Fruit fly (Drosophila melanogaster) whole organism, prepupa: ENCODE results near the gene Rbm13.
A peak's percentile ranks its signal among the peaks of the same experiment; 100 is the strongest.

Experiments
- Blimp-1 ChIP-seq: fragments of 200-800 bp; sonication (Bioruptor generic); optimal IDR thresholded peaks from 3 replicates; lab custom pipeline; 2017; ENCODE audit warnings: missing biosample characterization, missing genetic modification characterization, mild to moderate bottlenecking, moderate library complexity, missing genetic modification reagents
- CG10631 ChIP-seq: fragments of 200-800 bp; sonication (Bioruptor generic); optimal IDR thresholded peaks from 2 replicates; lab custom pipeline; 2016; ENCODE audit warnings: missing biosample characterization, missing genetic modification characterization
- CG10669 ChIP-seq: fragments of 200-800 bp; sonication (Bioruptor generic); optimal IDR thresholded peaks from 3 replicates; lab custom pipeline; 2018; ENCODE audit warnings: missing biosample characterization, mild to moderate bottlenecking, missing genetic modification characterization, moderate library complexity
- CG15336 ChIP-seq: fragments of 200-800 bp; sonication (Bioruptor generic); IDR thresholded peaks from 2 replicates; pipeline ENCODE4 v1.3.6; 2022; ENCODE audit warnings: missing biosample characterization, missing genetic modification characterization
- CG16779 ChIP-seq: fragments of 200-800 bp; sonication (Bioruptor generic); optimal IDR thresholded peaks from 3 replicates; lab custom pipeline; 2017; ENCODE audit warnings: missing biosample characterization, mild to moderate bottlenecking, missing genetic modification characterization
- CG32006 ChIP-seq: fragments of 200-800 bp; sonication (Bioruptor generic); optimal IDR thresholded peaks from 3 replicates; lab custom pipeline; 2017; ENCODE audit warnings: missing biosample characterization, mild to moderate bottlenecking, missing genetic modification characterization
- CG6163 ChIP-seq: fragments of 200-800 bp; sonication (Bioruptor generic); IDR thresholded peaks from 3 replicates; pipeline ENCODE4 v1.3.6; 2022; ENCODE audit warnings: missing biosample characterization, missing genetic modification characterization
- CG6808 ChIP-seq: fragments of 200-800 bp; sonication (Bioruptor generic); optimal IDR thresholded peaks from 3 replicates; lab custom pipeline; 2017; ENCODE audit warnings: missing biosample characterization, missing genetic modification characterization, mild to moderate bottlenecking, moderate library complexity, missing genetic modification reagents
- CG6854 ChIP-seq: fragments of 200-800 bp; sonication (Bioruptor generic); optimal IDR thresholded peaks from 2 replicates; lab custom pipeline; 2017; ENCODE audit warnings: missing biosample characterization, mild to moderate bottlenecking, missing genetic modification characterization
- CG7368 ChIP-seq: fragments of 200-800 bp; sonication (Bioruptor generic); optimal IDR thresholded peaks from 3 replicates; lab custom pipeline; 2016; ENCODE audit warnings: missing biosample characterization, missing genetic modification characterization
- CG8119 ChIP-seq: fragments of 200-800 bp; sonication (Bioruptor generic); IDR thresholded peaks from 3 replicates; pipeline ENCODE4 v1.3.6; 2022; ENCODE audit warnings: missing biosample characterization, missing genetic modification characterization
- CG8319 ChIP-seq: fragments of 200-800 bp; sonication (Bioruptor generic); optimal IDR thresholded peaks from 3 replicates; lab custom pipeline; 2016; ENCODE audit warnings: missing biosample characterization, missing genetic modification characterization
- CG8632 ChIP-seq: fragments of 200-800 bp; sonication (Bioruptor generic); optimal IDR thresholded peaks from 3 replicates; lab custom pipeline; 2016; ENCODE audit warnings: missing biosample characterization, missing genetic modification characterization
- CG9139 ChIP-seq: fragments of 200-800 bp; sonication (Bioruptor generic); optimal IDR thresholded peaks from 3 replicates; lab custom pipeline; 2017; ENCODE audit warnings: missing biosample characterization, mild to moderate bottlenecking, missing genetic modification characterization
- Eip78C ChIP-seq: fragments of 200-800 bp; sonication (Bioruptor generic); peaks from one replicate; lab custom pipeline; 2016; ENCODE audit warnings: missing biosample characterization, missing genetic modification characterization
- Ets21C ChIP-seq: fragments of 200-800 bp; sonication (Bioruptor generic); optimal IDR thresholded peaks from 3 replicates; lab custom pipeline; 2016; ENCODE audit warnings: missing biosample characterization, missing genetic modification characterization
- Ets96B ChIP-seq: fragments of 200-800 bp; optimal IDR thresholded peaks from 2 replicates; lab custom pipeline; 2019; ENCODE audit warnings: missing biosample characterization, mild to moderate bottlenecking, missing genetic modification characterization, moderate library complexity
- Gug ChIP-seq: fragments of 200-800 bp; sonication (Bioruptor generic); IDR thresholded peaks from 2 replicates; pipeline ENCODE4 v1.3.6; 2022; ENCODE audit warnings: missing biosample characterization, missing genetic modification characterization
- Hr38 ChIP-seq: sonication (Bioruptor generic); optimal IDR thresholded peaks from 2 replicates; lab custom pipeline; 2016; ENCODE audit warnings: missing biosample characterization, missing genetic modification characterization
- Hr39 ChIP-seq: fragments of 200-800 bp; sonication (Bioruptor generic); optimal IDR thresholded peaks from 2 replicates; lab custom pipeline; 2016; ENCODE audit warnings: missing biosample characterization, missing genetic modification characterization
- Lpt ChIP-seq: fragments of 200-800 bp; sonication (Bioruptor generic); optimal IDR thresholded peaks from 3 replicates; lab custom pipeline; 2016; ENCODE audit warnings: missing biosample characterization, missing genetic modification characterization
- Met ChIP-seq: fragments of 200-800 bp; sonication (Bioruptor generic); optimal IDR thresholded peaks from 3 replicates; lab custom pipeline; 2016; ENCODE audit warnings: missing biosample characterization, missing genetic modification characterization
- OdsH ChIP-seq: fragments of 200-800 bp; sonication (Bioruptor generic); optimal IDR thresholded peaks from 3 replicates; lab custom pipeline; 2016; ENCODE audit warnings: missing biosample characterization, missing genetic modification characterization
- Smox ChIP-seq: fragments of 200-800 bp; sonication (Bioruptor generic); optimal IDR thresholded peaks from 3 replicates; lab custom pipeline; 2016; ENCODE audit warnings: missing biosample characterization, missing genetic modification characterization
- Sox102F ChIP-seq: fragments of 200-800 bp; sonication (Bioruptor generic); optimal IDR thresholded peaks from 2 replicates; lab custom pipeline; 2016; ENCODE audit warnings: missing biosample characterization, mild to moderate bottlenecking, missing genetic modification characterization
- Sox14 ChIP-seq: fragments of 200-800 bp; sonication (Bioruptor generic); optimal IDR thresholded peaks from 3 replicates; lab custom pipeline; 2016; ENCODE audit warnings: missing biosample characterization, missing genetic modification characterization
- Sox15 ChIP-seq: fragments of 200-800 bp; sonication (Bioruptor generic); optimal IDR thresholded peaks from 3 replicates; lab custom pipeline; 2016; ENCODE audit warnings: missing biosample characterization, missing genetic modification characterization
- acj6 ChIP-seq: fragments of 200-800 bp; sonication (Bioruptor generic); optimal IDR thresholded peaks from 3 replicates; lab custom pipeline; 2016; ENCODE audit warnings: missing biosample characterization, missing genetic modification characterization
- cyc ChIP-seq: fragments of 200-800 bp; sonication (Bioruptor generic); optimal IDR thresholded peaks from 3 replicates; lab custom pipeline; 2016; ENCODE audit warnings: missing biosample characterization, missing genetic modification characterization
- esn ChIP-seq: fragments of 200-800 bp; sonication (Bioruptor generic); optimal IDR thresholded peaks from 2 replicates; lab custom pipeline; 2016; ENCODE audit warnings: missing biosample characterization, mild to moderate bottlenecking, missing genetic modification characterization, moderate library complexity
- fd59A ChIP-seq: fragments of 200-800 bp; sonication (Bioruptor generic); optimal IDR thresholded peaks from 2 replicates; lab custom pipeline; 2017; ENCODE audit warnings: missing biosample characterization, mild to moderate bottlenecking, missing genetic modification characterization, missing genetic modification reagents
- fd85E ChIP-seq: fragments of 200-800 bp; sonication (Bioruptor generic); optimal IDR thresholded peaks from 3 replicates; lab custom pipeline; 2016; ENCODE audit warnings: missing biosample characterization, missing genetic modification characterization
- fkh ChIP-seq: fragments of 200-800 bp; sonication (Bioruptor generic); optimal IDR thresholded peaks from 3 replicates; lab custom pipeline; 2017; ENCODE audit warnings: missing biosample characterization, mild to moderate bottlenecking, missing genetic modification characterization, moderate library complexity
- lz ChIP-seq: fragments of 200-800 bp; sonication (Bioruptor generic); optimal IDR thresholded peaks from 3 replicates; lab custom pipeline; 2016; ENCODE audit warnings: missing biosample characterization, missing genetic modification characterization
- salr ChIP-seq, 2 experiments: fragments of 200-800 bp; sonication (Bioruptor generic); optimal IDR thresholded peaks; 3 replicates each; lab custom pipeline; 2016 to 2018; ENCODE audit warnings: missing biosample characterization in 2 of 2, missing genetic modification characterization in 2 of 2, mild to moderate bottlenecking in 1 of 2
- ss ChIP-seq, 2 experiments: fragments of 200-800 bp; sonication (Bioruptor generic); optimal IDR thresholded peaks; 2 replicates in 1 of 2; 3 replicates in 1 of 2; lab custom pipeline; 2017 to 2018; ENCODE audit warnings: mild to moderate bottlenecking in 2 of 2, missing biosample characterization in 2 of 2, missing genetic modification characterization in 2 of 2, moderate library complexity in 1 of 2
- svp ChIP-seq: fragments of 200-800 bp; sonication (Bioruptor generic); peaks from one replicate; lab custom pipeline; 2016; ENCODE audit warnings: missing biosample characterization, missing genetic modification characterization
- topi ChIP-seq: fragments of 200-800 bp; sonication (Bioruptor generic); optimal IDR thresholded peaks from 3 replicates; lab custom pipeline; 2016; ENCODE audit warnings: missing biosample characterization, missing genetic modification characterization
- vri ChIP-seq: fragments of 200-800 bp; sonication (Bioruptor generic); optimal IDR thresholded peaks from 3 replicates; lab custom pipeline; 2016; ENCODE audit warnings: missing biosample characterization, mild to moderate bottlenecking, missing genetic modification characterization

Gene Rbm13

DNA sequence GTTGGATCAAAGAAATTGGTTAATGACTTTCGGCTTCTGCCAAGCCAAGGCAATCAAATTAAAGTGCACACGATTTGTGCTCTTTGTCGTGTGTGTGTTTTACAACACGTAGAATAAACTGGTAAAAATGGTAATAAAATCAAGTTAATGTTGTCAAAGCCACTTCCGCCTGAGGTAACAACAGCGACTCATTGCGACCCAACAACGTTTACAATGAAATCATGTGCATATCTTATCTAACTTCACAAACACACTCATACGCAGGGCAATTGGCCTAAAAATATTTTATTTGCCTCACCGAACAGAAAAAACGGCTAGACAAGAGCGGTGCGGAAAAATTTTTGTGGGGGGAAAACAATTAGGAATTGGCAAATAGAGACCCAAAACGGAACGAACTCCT, 16.3 kb upstream of the Rbm13 start:
- TF ChIP-seq vri (GFP tag; lab: Kevin White, UChicago) = peak; percentile 14
- TF ChIP-seq fkh = peak; percentile 52
- no peak for TF ChIP-seq Eip78C (GFP tag; lab: Kevin White, UChicago)

DNA sequence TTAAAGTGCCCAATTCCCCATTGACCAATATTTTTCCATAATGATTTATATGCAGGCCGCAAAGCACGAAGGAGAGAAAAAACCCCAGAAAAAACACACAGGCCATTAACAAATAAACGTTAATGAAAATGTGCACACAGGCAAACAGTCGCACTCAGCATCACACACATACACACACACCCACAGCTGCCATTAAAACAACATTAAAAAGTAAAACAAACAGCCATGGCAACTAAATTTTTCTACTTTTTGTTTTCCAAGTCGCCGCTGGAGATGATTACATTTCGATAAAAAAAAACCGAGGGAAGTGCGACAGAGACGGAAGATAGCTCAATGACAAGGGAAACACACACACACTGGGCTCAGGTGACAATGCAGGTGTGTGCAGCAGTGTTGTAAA, 14.1 kb upstream of the Rbm13 start:
- TF ChIP-seq cyc (GFP tag; lab: Kevin White, UChicago) (no peak), CG7368 (GFP tag; lab: Kevin White, UChicago) (no peak), Blimp-1 (no peak), Gug (GFP tag; lab: Robert Waterston, UW) (no peak), lz (GFP tag; lab: Kevin White, UChicago) (no peak), Hr39 (GFP tag; lab: Kevin White, UChicago) (no peak), fkh (peak; percentile 69), CG10669 (GFP tag; lab: Kevin White, UChicago) (no peak), Sox14 (GFP tag; lab: Kevin White, UChicago) (no peak), CG6163 (GFP tag; lab: Robert Waterston, UW) (peak; percentile 18; the same call in 1 of the 3 replicates), Ets96B (tag; lab: Kevin White, UChicago) (no peak), Sox102F (GFP tag; lab: Kevin White, UChicago) (no peak), CG8319 (GFP tag; lab: Kevin White, UChicago) (no peak), CG8119 (no peak), CG32006 (GFP tag; lab: Kevin White, UChicago) (no peak)

DNA sequence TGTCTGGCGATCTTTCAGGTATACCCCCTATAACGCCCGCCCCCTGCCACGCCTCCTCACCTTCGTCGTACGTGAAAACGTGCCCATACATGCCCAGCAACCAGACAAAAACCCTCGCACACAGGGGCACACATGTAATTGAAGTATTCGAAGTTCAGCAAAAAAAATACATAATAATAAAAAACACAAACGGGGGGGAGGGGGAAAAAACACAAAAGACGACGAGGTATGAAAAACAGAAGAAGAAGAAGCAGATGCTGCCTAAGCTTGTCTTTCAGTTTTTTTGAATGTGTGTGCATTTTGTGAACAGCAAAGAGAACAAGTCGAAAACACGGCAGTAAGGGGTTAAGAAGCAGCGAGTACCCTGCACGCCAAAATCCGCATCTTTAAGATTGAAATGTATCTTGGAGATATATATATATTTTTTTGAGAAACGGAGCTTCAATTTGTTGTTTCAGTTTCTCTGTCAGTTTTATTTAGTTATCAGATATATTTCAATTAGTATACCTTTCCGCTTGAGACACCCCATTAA, 12.6 kb upstream of the Rbm13 start:
- TF ChIP-seq salr (GFP tag; optimal IDR thresholded peaks at IDR 0.05; lab: Kevin White, UChicago) (no peak), CG10669 (GFP tag; lab: Kevin White, UChicago) (no peak), topi (no peak), CG8119 (no peak), CG8632 (GFP tag; lab: Kevin White, UChicago) (no peak), CG10631 (GFP tag; lab: Kevin White, UChicago) (peak; percentile 19), vri (GFP tag; lab: Kevin White, UChicago) (peak; percentile 61), CG6163 (GFP tag; lab: Robert Waterston, UW) (0 out of 3 replicates have a peak, but pooled peaks have one; percentile 26), CG16779 (no peak), Sox14 (GFP tag; lab: Kevin White, UChicago) (no peak), OdsH (GFP tag; lab: Kevin White, UChicago) (peak; percentile 17), ss (GFP tag; optimal IDR thresholded peaks at IDR 0.05; lab: Kevin White, UChicago) (peak; percentile 39 to 48), fd59A (no peak), CG8319 (GFP tag; lab: Kevin White, UChicago) (no peak), Lpt (GFP tag; lab: Kevin White, UChicago) (no peak), Eip78C (GFP tag; lab: Kevin White, UChicago) (peak; percentile 68), Met (GFP tag; lab: Kevin White, UChicago) (peak; percentile 31), lz (GFP tag; lab: Kevin White, UChicago) (peak; percentile 4), acj6 (GFP tag; lab: Kevin White, UChicago) (peak; percentile 3), CG32006 (GFP tag; lab: Kevin White, UChicago) (no peak), Sox15 (GFP tag; lab: Kevin White, UChicago) (no peak), CG15336 (peak; percentile 42), esn (GFP tag; lab: Kevin White, UChicago) (peak; percentile 19), fd85E (GFP tag; lab: Kevin White, UChicago) (no peak), Smox (GFP tag; lab: Kevin White, UChicago) (peak; percentile 30), CG6808 (GFP tag; lab: Kevin White, UChicago) (peak; percentile 11), svp (peak; percentile 69), Ets21C (no peak), CG9139 (GFP tag; lab: Kevin White, UChicago) (no peak), CG7368 (GFP tag; lab: Kevin White, UChicago) (no peak), CG6854 (GFP tag; lab: Kevin White, UChicago) (no peak), Sox102F (GFP tag; lab: Kevin White, UChicago) (peak; percentile 12), Hr38 (GFP tag; lab: Kevin White, UChicago) (no peak)
